Fruit fly (Drosophila melanogaster) whole organism, embryonic: ENCODE data around the gene CG7556.

ENCODE experiments used
- Antp ChIP-seq: fragments of 200-800 bp; sonication (Bioruptor generic); optimal IDR thresholded peaks from 3 replicates; lab custom pipeline; 2016; ENCODE audit warnings: missing biosample characterization, missing genetic modification characterization
- CG1024 ChIP-seq: fragments of 200-800 bp; sonication (Bioruptor generic); IDR thresholded peaks from 2 replicates; pipeline ENCODE4 v1.3.6; 2022; ENCODE audit warnings: missing biosample characterization, missing genetic modification characterization
- CG10267 ChIP-seq: fragments of 200-800 bp; sonication (Bioruptor generic); optimal IDR thresholded peaks from 2 replicates; lab custom pipeline; 2018; ENCODE audit warnings: missing biosample characterization, mild to moderate bottlenecking, missing genetic modification characterization, moderate library complexity
- CG10543 ChIP-seq: fragments of 200-800 bp; sonication (Bioruptor generic); optimal IDR thresholded peaks from 3 replicates; lab custom pipeline; 2017; ENCODE audit warnings: missing biosample characterization, mild to moderate bottlenecking, missing genetic modification characterization, moderate library complexity
- CG11560 ChIP-seq: fragments of 200-800 bp; sonication (Bioruptor generic); IDR thresholded peaks from 3 replicates; pipeline ENCODE4 v1.3.6; 2022; ENCODE audit warnings: missing biosample characterization, missing genetic modification characterization
- CG11696 ChIP-seq: fragments of 200-800 bp; sonication (Bioruptor generic); IDR thresholded peaks from 2 replicates; pipeline ENCODE4 v1.3.6; 2022; ENCODE audit warnings: missing biosample characterization, missing genetic modification characterization
- CG12219 ChIP-seq: fragments of 200-800 bp; sonication (Bioruptor generic); optimal IDR thresholded peaks from 3 replicates; lab custom pipeline; 2018; ENCODE audit warnings: missing biosample characterization, mild to moderate bottlenecking, missing genetic modification characterization
- CG13894 ChIP-seq: fragments of 200-800 bp; sonication (Bioruptor generic); optimal IDR thresholded peaks from 3 replicates; lab custom pipeline; 2018; ENCODE audit warnings: missing biosample characterization, mild to moderate bottlenecking, missing genetic modification characterization, moderate library complexity
- CG14441 ChIP-seq: fragments of 200-800 bp; sonication (Bioruptor generic); IDR thresholded peaks from 2 replicates; pipeline ENCODE4 v1.3.6; 2022; ENCODE audit warnings: missing biosample characterization, missing genetic modification characterization
- CG14860 ChIP-seq: fragments of 200-800 bp; sonication (Bioruptor generic); IDR thresholded peaks from 3 replicates; pipeline ENCODE4 v1.3.6; 2022; ENCODE audit warnings: missing biosample characterization, missing genetic modification characterization; ENCODE audit not compliant: partially characterized antibody
- CG1529 ChIP-seq: fragments of 200-800 bp; sonication (Bioruptor generic); optimal IDR thresholded peaks from 3 replicates; lab custom pipeline; 2018; ENCODE audit warnings: missing biosample characterization, missing genetic modification characterization
- CG15514 ChIP-seq: fragments of 200-800 bp; sonication (Bioruptor generic); optimal IDR thresholded peaks from 3 replicates; lab custom pipeline; 2017; ENCODE audit warnings: missing biosample characterization, missing genetic modification characterization, mild to moderate bottlenecking, moderate library complexity, missing genetic modification reagents
- CG17568 ChIP-seq: fragments of 200-800 bp; sonication (Bioruptor generic); optimal IDR thresholded peaks from 2 replicates; lab custom pipeline; 2018; ENCODE audit warnings: missing biosample characterization, mild to moderate bottlenecking, missing genetic modification characterization, moderate library complexity
- CG18262 ChIP-seq: fragments of 200-800 bp; optimal IDR thresholded peaks from 3 replicates; lab custom pipeline; 2019; ENCODE audit warnings: missing biosample characterization, mild to moderate bottlenecking, missing genetic modification characterization, moderate library complexity
- CG18476 ChIP-seq: fragments of 200-800 bp; sonication (Bioruptor generic); optimal IDR thresholded peaks from 2 replicates; lab custom pipeline; 2016; ENCODE audit warnings: missing biosample characterization, mild to moderate bottlenecking, missing genetic modification characterization
- CG18619 ChIP-seq: fragments of 200-800 bp; sonication (Bioruptor generic); optimal IDR thresholded peaks from 3 replicates; lab custom pipeline; 2017; ENCODE audit warnings: missing biosample characterization, mild to moderate bottlenecking, missing genetic modification characterization
- CG2202 ChIP-seq: fragments of 200-800 bp; sonication (Bioruptor generic); optimal IDR thresholded peaks from 2 replicates; lab custom pipeline; 2018; ENCODE audit warnings: missing biosample characterization, mild to moderate bottlenecking, missing genetic modification characterization
- CG33213 ChIP-seq: fragments of 200-800 bp; sonication (Bioruptor generic); optimal IDR thresholded peaks from 3 replicates; lab custom pipeline; 2016; ENCODE audit warnings: missing biosample characterization, missing genetic modification characterization
- CG4424 ChIP-seq: fragments of 200-800 bp; sonication (Bioruptor generic); optimal IDR thresholded peaks from 3 replicates; lab custom pipeline; 2016; ENCODE audit warnings: missing biosample characterization, missing genetic modification characterization
- CG6272 ChIP-seq: fragments of 200-800 bp; sonication (Bioruptor generic); IDR thresholded peaks from 2 replicates; pipeline ENCODE4 v1.3.6; 2022; ENCODE audit warnings: missing biosample characterization, missing genetic modification characterization
- CG6813 ChIP-seq: fragments of 200-800 bp; sonication (Bioruptor generic); optimal IDR thresholded peaks from 2 replicates; lab custom pipeline; 2017; ENCODE audit warnings: missing biosample characterization, missing genetic modification characterization, mild to moderate bottlenecking, moderate library complexity, missing genetic modification reagents
- CG8089 ChIP-seq: fragments of 200-800 bp; sonication (Bioruptor generic); optimal IDR thresholded peaks from 3 replicates; lab custom pipeline; 2016; ENCODE audit warnings: missing biosample characterization, missing genetic modification characterization
- CG9215 ChIP-seq: fragments of 200-800 bp; sonication (Bioruptor generic); IDR thresholded peaks from 2 replicates; pipeline ENCODE4 v1.3.6; 2022; ENCODE audit warnings: missing biosample characterization, missing genetic modification characterization
- CG9932 ChIP-seq: fragments of 200-800 bp; sonication (Bioruptor generic); IDR thresholded peaks from 2 replicates; pipeline ENCODE4 v1.3.6; 2022; ENCODE audit warnings: missing biosample characterization, missing genetic modification characterization
- CHES-1-like ChIP-seq: fragments of 200-800 bp; sonication (Bioruptor generic); optimal IDR thresholded peaks from 2 replicates; lab custom pipeline; 2016; ENCODE audit warnings: missing biosample characterization, missing genetic modification characterization
- CkIIα-i1 ChIP-seq: fragments of 200-800 bp; sonication (Bioruptor generic); IDR thresholded peaks from 2 replicates; pipeline ENCODE4 v1.3.6; 2022; ENCODE audit warnings: missing biosample characterization, missing genetic modification characterization
- Drgx ChIP-seq: fragments of 200-800 bp; sonication (Bioruptor generic); IDR thresholded peaks from 2 replicates; pipeline ENCODE4 v1.3.6; 2022; ENCODE audit warnings: missing biosample characterization, missing genetic modification characterization
- NC2β ChIP-seq: fragments of 200-800 bp; sonication (Bioruptor generic); optimal IDR thresholded peaks from 2 replicates; lab custom pipeline; 2016; ENCODE audit warnings: missing biosample characterization, missing genetic modification characterization
- Opbp ChIP-seq: fragments of 200-800 bp; sonication (Bioruptor generic); IDR thresholded peaks from 3 replicates; pipeline ENCODE4 v1.3.6; 2022; ENCODE audit warnings: missing biosample characterization, missing genetic modification characterization; ENCODE audit not compliant: partially characterized antibody
- Spps ChIP-seq: fragments of 200-800 bp; sonication (Bioruptor generic); optimal IDR thresholded peaks from 2 replicates; lab custom pipeline; 2018; ENCODE audit warnings: missing biosample characterization, mild to moderate bottlenecking, missing genetic modification characterization
- Tbp ChIP-seq: fragments of >200 bp; optimal IDR thresholded peaks from 2 replicates; lab custom pipeline; 2018; ENCODE audit warnings: missing biosample characterization, missing genetic modification characterization
- Trl ChIP-seq, 3 experiments: fragments of >200 bp in 2 of 3; fragments of 200-800 bp in 1 of 3; sonication (Bioruptor generic) in 1 of 3; optimal IDR thresholded peaks; 2 replicates in 1 of 3; 3 replicates in 2 of 3; lab custom pipeline; 2016 to 2017; ENCODE audit warnings: missing biosample characterization in 1 of 3, missing genetic modification characterization in 1 of 3
- ap ChIP-seq: fragments of 200-800 bp; sonication (Bioruptor generic); IDR thresholded peaks from 2 replicates; pipeline ENCODE4 v1.3.6; 2022; ENCODE audit warnings: missing biosample characterization, missing genetic modification characterization
- br ChIP-seq: fragments of >200 bp; optimal IDR thresholded peaks from 2 replicates; lab custom pipeline; 2017
- cad ChIP-seq: fragments of >200 bp; optimal IDR thresholded peaks from 2 replicates; lab custom pipeline; 2017; ENCODE audit warnings: missing biosample characterization, missing genetic modification characterization
- cwo ChIP-seq: fragments of 200-800 bp; sonication (Bioruptor generic); optimal IDR thresholded peaks from 3 replicates; lab custom pipeline; 2017; ENCODE audit warnings: missing biosample characterization, missing genetic modification characterization, mild to moderate bottlenecking, moderate library complexity, missing genetic modification reagents
- disco-r ChIP-seq: fragments of 200-800 bp; sonication (Bioruptor generic); optimal IDR thresholded peaks from 2 replicates; lab custom pipeline; 2016; ENCODE audit warnings: missing biosample characterization, missing genetic modification characterization
- dm ChIP-seq: fragments of 200-800 bp; sonication (Bioruptor generic); optimal IDR thresholded peaks from 3 replicates; lab custom pipeline; 2016; ENCODE audit warnings: missing biosample characterization, missing genetic modification characterization
- gsb-n ChIP-seq: fragments of 200-800 bp; sonication (Bioruptor generic); optimal IDR thresholded peaks from 3 replicates; lab custom pipeline; 2018; ENCODE audit warnings: missing biosample characterization, mild to moderate bottlenecking, missing genetic modification characterization
- gt ChIP-seq: fragments of 200-800 bp; sonication (Bioruptor generic); IDR thresholded peaks from 2 replicates; pipeline ENCODE4 v1.3.6; 2022; ENCODE audit warnings: missing biosample characterization, missing genetic modification characterization
- jing ChIP-seq: fragments of 200-800 bp; sonication (Bioruptor generic); optimal IDR thresholded peaks from 2 replicates; lab custom pipeline; 2018; ENCODE audit warnings: missing biosample characterization, mild to moderate bottlenecking, missing genetic modification characterization
- kni ChIP-seq: fragments of 200-800 bp; sonication (Bioruptor generic); optimal IDR thresholded peaks from 3 replicates; lab custom pipeline; 2017; ENCODE audit warnings: mild to moderate bottlenecking, missing biosample characterization, missing genetic modification reagents, missing genetic modification characterization
- lov ChIP-seq, 2 experiments: fragments of 200-800 bp in 1 of 2; fragments of >200 bp in 1 of 2; sonication (Bioruptor generic) in 1 of 2; IDR thresholded peaks in 1 of 2; optimal IDR thresholded peaks in 1 of 2; 2 replicates in 1 of 2; 3 replicates in 1 of 2; pipeline versions ENCODE4 v1.3.6 to Lab custom; 2017 to 2022; ENCODE audit warnings: missing biosample characterization in 1 of 2, missing genetic modification characterization in 1 of 2
- otp ChIP-seq: fragments of 200-800 bp; sonication (Bioruptor generic); IDR thresholded peaks from 3 replicates; pipeline ENCODE4, ENCODE4 v1.3.6; 2022; ENCODE audit warnings: missing biosample characterization, missing genetic modification characterization
- psq ChIP-seq: fragments of 200-800 bp; sonication (Bioruptor generic); optimal IDR thresholded peaks from 2 replicates; lab custom pipeline; 2017; ENCODE audit warnings: missing biosample characterization, missing genetic modification characterization
- rib ChIP-seq: fragments of 200-800 bp; sonication (Bioruptor generic); IDR thresholded peaks from 2 replicates; pipeline ENCODE4 v1.3.6; 2022; ENCODE audit warnings: missing biosample characterization, missing genetic modification characterization
- sd ChIP-seq: fragments of 200-800 bp; sonication (Bioruptor generic); optimal IDR thresholded peaks from 3 replicates; lab custom pipeline; 2018; ENCODE audit warnings: missing biosample characterization, mild to moderate bottlenecking, missing genetic modification characterization, moderate library complexity
- slp2 ChIP-seq: fragments of 200-800 bp; sonication (Bioruptor generic); optimal IDR thresholded peaks from 2 replicates; lab custom pipeline; 2016; ENCODE audit warnings: missing biosample characterization, missing genetic modification characterization
- unpg ChIP-seq: fragments of 200-800 bp; sonication (Bioruptor generic); optimal IDR thresholded peaks from 3 replicates; lab custom pipeline; 2018; ENCODE audit warnings: missing biosample characterization, mild to moderate bottlenecking, missing genetic modification characterization, moderate library complexity
- z ChIP-seq: fragments of 200-800 bp; sonication (Bioruptor generic); IDR thresholded peaks from 3 replicates; pipeline ENCODE4 v1.3.6; 2022; ENCODE audit warnings: missing biosample characterization, missing genetic modification characterization

Gene CG7556

DNA sequence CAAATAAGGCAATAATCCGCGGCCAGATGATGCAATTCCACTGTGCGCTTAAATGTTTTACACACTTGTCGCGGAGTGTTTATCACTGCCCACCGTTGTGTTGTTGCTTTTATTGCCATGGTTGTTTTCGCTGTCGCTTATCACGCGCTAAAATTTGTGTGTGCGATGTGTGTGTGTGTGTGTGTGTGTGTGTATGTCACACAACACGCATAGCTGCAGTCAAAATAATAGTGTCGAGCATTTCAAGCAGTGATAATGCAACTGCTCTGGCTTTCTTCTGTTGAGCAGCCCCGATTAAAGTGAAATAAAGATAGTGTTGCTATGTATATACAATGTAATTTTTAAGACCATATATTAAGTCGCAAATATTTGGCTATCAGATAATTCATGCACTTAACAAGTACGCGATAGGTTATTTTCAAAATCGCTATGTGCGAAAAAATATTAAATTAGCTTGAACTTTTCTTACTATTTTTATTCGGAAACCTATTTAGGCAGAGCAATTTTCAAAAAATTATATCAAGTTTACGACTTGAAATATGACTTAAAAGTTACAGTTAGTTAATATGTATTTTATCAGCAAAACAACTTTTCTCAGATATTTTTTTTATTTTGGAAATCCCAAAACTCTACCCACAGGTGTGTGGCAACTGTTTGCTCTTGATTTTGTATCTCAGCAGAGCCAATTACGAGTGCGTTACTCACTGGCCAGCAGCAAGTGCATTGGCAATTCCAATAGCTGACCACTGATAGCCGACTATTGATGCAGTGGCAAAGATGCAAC, 13.3 kb downstream of the CG7556 start (continued):
- TF ChIP-seq slp2 (peak; percentile 2), CG18262 (tag; lab: Kevin White, UChicago) (peak; percentile 52), CkIIα-i1 (no peak), unpg (peak; percentile 8), cwo (GFP tag; lab: Kevin White, UChicago) (peak; percentile 9), Tbp (no peak), CG8089 (GFP tag; lab: Kevin White, UChicago) (no peak), CG6272 (GFP tag; lab: Robert Waterston, UW) (no peak), gt (GFP tag; lab: Robert Waterston, UW) (no peak), Antp (GFP tag; lab: Kevin White, UChicago) (peak; percentile 27), NC2β (GFP tag; lab: Kevin White, UChicago) (no peak), CG11696 (peak; percentile 81), CG2202 (tag; lab: Kevin White, UChicago) (no peak), CHES-1-like (GFP tag; lab: Kevin White, UChicago) (no peak), CG10543 (peak; percentile 43), CG15514 (GFP tag; lab: Kevin White, UChicago) (peak; percentile 10), Drgx (GFP tag; lab: Robert Waterston, UW) (no peak), z (GFP tag; lab: Robert Waterston, UW) (no peak), CG33213 (GFP tag; lab: Kevin White, UChicago) (no peak), lov (optimal IDR thresholded peaks at IDR 0.05; lab: Kevin White, UChicago) (no peak), lov (GFP tag; IDR thresholded peaks at IDR 0.05; lab: Robert Waterston, UW) (no peak), kni (GFP tag; lab: Kevin White, UChicago) (no peak), CG1024 (GFP tag; lab: Robert Waterston, UW) (no peak), CG14860 (no peak), CG11560 (tag; lab: Robert Waterston, UW) (no peak), CG9932 (GFP tag; lab: Robert Waterston, UW) (peak; percentile 35), rib (no peak), jing (GFP tag; lab: Kevin White, UChicago) (peak; percentile 32), CG13894 (tag; lab: Kevin White, UChicago) (no peak), gsb-n (tag; lab: Kevin White, UChicago) (no peak), br (lab: Kevin White, UChicago) (no peak), ap (GFP tag; lab: Robert Waterston, UW) (no peak), CG18619 (GFP tag; lab: Kevin White, UChicago) (peak; percentile 37), CG1529 (GFP tag; lab: Kevin White, UChicago) (no peak), CG10267 (peak; percentile 13), cad (no peak), Opbp (no peak), psq (GFP tag; lab: Kevin White, UChicago) (no peak), otp (no peak), CG4424 (GFP tag; lab: Kevin White, UChicago) (no peak), Trl (optimal IDR thresholded peaks at IDR 0.05; lab: Kevin White, UChicago) (no peak), Trl (GFP tag; optimal IDR thresholded peaks at IDR 0.05; lab: Kevin White, UChicago) (no peak), CG18476 (GFP tag; lab: Kevin White, UChicago) (peak; percentile 34), CG9215 (GFP tag; lab: Robert Waterston, UW) (no peak; the same call in 1 of the 2 replicates), CG14441 (GFP tag; lab: Robert Waterston, UW) (0 out of 2 replicates have a peak, but pooled peaks have one; percentile 43), sd (no peak), Spps (tag; lab: Kevin White, UChicago) (no peak), CG6813 (GFP tag; lab: Kevin White, UChicago) (no peak), disco-r (GFP tag; lab: Kevin White, UChicago) (no peak), CG17568 (GFP tag; lab: Kevin White, UChicago) (no peak), CG12219 (GFP tag; lab: Kevin White, UChicago) (no peak), dm (GFP tag; lab: Kevin White, UChicago) (no peak)
